Worm (Caenorhabditis elegans): ENCODE results near the gene ZK792.4.

Gene ZK792.4

DNA sequence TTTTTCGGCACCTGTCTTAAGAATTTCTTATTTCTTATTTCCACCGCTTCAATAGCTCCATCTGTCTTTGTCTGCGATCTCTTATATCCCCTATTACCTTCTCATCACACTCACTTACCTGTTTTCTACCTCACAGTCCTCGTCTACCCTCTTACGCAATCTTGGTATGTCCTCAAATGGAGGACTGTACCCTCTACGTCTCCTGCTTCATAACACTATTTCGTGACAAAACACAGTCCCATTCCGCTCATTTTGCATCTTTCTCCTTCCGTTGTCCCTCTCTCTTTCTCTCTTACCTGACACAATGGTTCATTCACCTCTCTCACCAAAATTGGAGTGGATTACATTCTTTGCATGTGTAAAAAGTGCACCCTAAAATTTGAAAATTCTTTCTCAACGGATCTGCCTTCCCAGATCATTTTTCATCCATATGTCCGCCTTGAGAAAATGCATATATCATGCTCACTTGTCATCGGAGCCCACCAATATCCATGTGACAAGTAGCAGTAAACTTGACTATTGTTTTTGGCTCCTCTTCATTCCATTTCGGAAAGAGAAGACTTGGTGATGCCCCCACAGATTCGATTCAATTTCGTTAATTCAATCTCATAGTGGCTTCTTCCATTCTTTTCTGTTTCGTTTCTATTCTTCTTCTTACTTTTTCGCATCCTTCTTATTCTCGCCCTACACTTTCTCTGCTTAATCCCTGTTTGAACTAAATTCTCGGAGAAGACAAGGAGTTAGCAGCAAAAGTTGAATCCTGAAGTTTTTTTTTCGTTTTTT lies 35.5 kb upstream of the ZK792.4 start:
- TF ChIP-seq hlh-30 (tag; optimal IDR thresholded peaks at IDR 0.05; ENCODE audit: insufficient read depth) = no peak
- TF ChIP-seq ces-1 (GFP tag; optimal IDR thresholded peaks at IDR 0.05) = peak; percentile 23
- peak in 1 of 2 experiments; percentile 8 for TF ChIP-seq lsy-2 (tag; optimal IDR thresholded peaks at IDR 0.05)
- TF ChIP-seq nhr-28 (tag; optimal IDR thresholded peaks at IDR 0.05) = no peak
- no peak for TF ChIP-seq nhr-6 (tag; optimal IDR thresholded peaks at IDR 0.05)
- TF ChIP-seq daf-8 (GFP tag; IDR thresholded peaks at IDR 0.05) = no peak

ce11 chrIV:11716414-11716813 lies 34.6 kb upstream of the ZK792.4 start:
- TF ChIP-seq jun-1 (tag; optimal IDR thresholded peaks at IDR 0.05) = no peak
- peak; percentile 18 for TF ChIP-seq nhr-11 (tag; optimal IDR thresholded peaks at IDR 0.05)
- no peak for TF ChIP-seq daf-8 (GFP tag; IDR thresholded peaks at IDR 0.05)

- TF ChIP-seq gei-8 (GFP tag; optimal IDR thresholded peaks at IDR 0.05) = no peak
- TF ChIP-seq mep-1 (tag; optimal IDR thresholded peaks at IDR 0.05) = no peak
- no peak for TF ChIP-seq hmg-1.1 (GFP tag; IDR thresholded peaks at IDR 0.05)
- TF ChIP-seq F37D6.2 (tag; optimal IDR thresholded peaks at IDR 0.05) = no peak
- TF ChIP-seq pha-4 (GFP tag; IDR thresholded peaks at IDR 0.05) = no peak
- TF ChIP-seq pha-4 (tag; optimal IDR thresholded peaks at IDR 0.05) = no peak
Observed at ce11 chrIV:11714739-11715138, 32.9 kb upstream of the ZK792.4 start, which contains the start of gene magi-1. TSS of gene magi-1 (plus strand) at chrIV:11715039.

DNA sequence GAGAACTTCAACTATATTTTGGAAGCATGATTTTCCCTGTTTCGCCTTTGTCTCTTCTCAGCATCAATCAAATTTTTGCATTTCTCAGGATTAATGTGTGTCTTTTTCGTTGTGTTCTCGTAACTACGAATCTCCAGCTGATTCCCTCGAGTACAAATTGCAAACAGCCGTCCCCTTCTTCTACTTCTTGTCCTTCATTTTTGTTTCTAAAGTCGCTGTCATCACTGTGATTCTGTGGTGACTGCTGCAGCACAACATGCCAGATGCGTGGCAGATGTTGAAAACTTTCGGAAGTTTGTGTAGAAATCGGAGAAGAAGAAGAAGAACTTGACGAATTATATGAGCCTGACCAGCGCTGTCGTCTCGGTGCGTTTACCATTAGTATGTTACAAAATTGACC lies 31.5 kb upstream of the ZK792.4 start:
- no peak for TF ChIP-seq mxl-2 (GFP tag; conservative IDR thresholded peaks at IDR 0.05)

ce11 chrIV:11710331-11710730 lies 28.5 kb upstream of the ZK792.4 start:
- TF ChIP-seq duxl-1 (tag; optimal IDR thresholded peaks at IDR 0.05; ENCODE audit: poor library complexity) = no peak
- no peak for TF ChIP-seq fkh-10 (GFP tag; optimal IDR thresholded peaks at IDR 0.05)
- TF ChIP-seq Y5F2A.4 (GFP tag; optimal IDR thresholded peaks at IDR 0.05) = no peak
- no peak for TF ChIP-seq nhr-76 (tag; optimal IDR thresholded peaks at IDR 0.05)
- no peak for TF ChIP-seq fos-1 (tag; optimal IDR thresholded peaks at IDR 0.05)
- no peak for TF ChIP-seq lin-13 (GFP tag; optimal IDR thresholded peaks at IDR 0.05)
- no peak for TF ChIP-seq ztf-11 (tag; optimal IDR thresholded peaks at IDR 0.05)
- no peak for TF ChIP-seq php-3 (GFP tag; IDR thresholded peaks at IDR 0.05)
- TF ChIP-seq spr-1 (tag; optimal IDR thresholded peaks at IDR 0.05) = no peak
- peak in 1 of 2 experiments; percentile 22 for TF ChIP-seq daf-16 (GFP tag; optimal IDR thresholded peaks at IDR 0.05)
- no peak for TF ChIP-seq daf-16 (tag; optimal IDR thresholded peaks at IDR 0.05)
- no peak for TF ChIP-seq mes-2 (tag; optimal IDR thresholded peaks at IDR 0.05; ENCODE audit: poor library complexity, severe bottlenecking)
- TF ChIP-seq lin-39 (tag; optimal IDR thresholded peaks at IDR 0.05) = no peak
- no peak for TF ChIP-seq nhr-48 (tag; optimal IDR thresholded peaks at IDR 0.05)
- TF ChIP-seq T26A8.4 (GFP tag; IDR thresholded peaks at IDR 0.05) = no peak
- peak; percentile 9 for TF ChIP-seq hlh-11 (tag; optimal IDR thresholded peaks at IDR 0.05)
- TF ChIP-seq ama-1 (optimal IDR thresholded peaks at IDR 0.05) = no peak
- no peak for TF ChIP-seq zfp-3 (GFP tag; conservative IDR thresholded peaks at IDR 0.05)
- TF ChIP-seq unc-62 (GFP tag; optimal IDR thresholded peaks at IDR 0.05 in 1 of 2) = peak in 1 of 2 experiments; percentile 49
- no peak for TF ChIP-seq unc-62 (tag; optimal IDR thresholded peaks at IDR 0.05)
- no peak for TF ChIP-seq ceh-20 (GFP tag; IDR thresholded peaks at IDR 0.05)
- no peak for TF ChIP-seq nhr-237 (tag; optimal IDR thresholded peaks at IDR 0.05)
- no peak for TF ChIP-seq unc-130 (GFP tag; optimal IDR thresholded peaks at IDR 0.05)
- TF ChIP-seq arid-1 (GFP tag; conservative IDR thresholded peaks at IDR 0.05) = no peak
- no peak for TF ChIP-seq ztf-7 (tag; optimal IDR thresholded peaks at IDR 0.05)
- TF ChIP-seq mdt-29 (GFP tag; IDR thresholded peaks at IDR 0.05) = no peak
- no peak for TF ChIP-seq ceh-28 (tag; optimal IDR thresholded peaks at IDR 0.05)
- TF ChIP-seq attf-4 (tag; optimal IDR thresholded peaks at IDR 0.05) = no peak
